Fruit fly (Drosophila melanogaster): ENCODE measurements around the gene Alp1.

DNA sequence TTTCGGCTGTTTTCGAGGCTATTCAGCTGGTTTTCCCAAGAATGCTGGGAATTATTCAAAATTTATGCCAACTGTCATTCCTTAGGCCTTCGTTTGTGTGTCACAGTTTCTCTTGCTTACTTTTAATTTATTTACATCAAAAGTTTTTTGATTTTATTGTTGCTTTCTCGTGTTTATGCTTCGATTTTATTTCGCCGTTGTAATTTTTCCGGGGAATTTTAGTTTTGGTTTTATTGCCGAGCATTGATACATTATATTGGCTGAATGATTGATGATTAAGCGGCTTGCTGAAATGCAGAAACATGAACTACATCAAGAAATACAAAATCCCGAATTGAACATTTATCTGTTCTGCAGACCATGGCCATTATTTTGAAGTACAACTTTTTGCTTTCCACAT is 46.5 kb downstream of the Alp1 start:
- no peak for TF ChIP-seq CG17328 (GFP tag; IDR thresholded peaks at IDR 0.05)
- TF ChIP-seq NC2β (GFP tag; optimal IDR thresholded peaks at IDR 0.05) = no peak
- no peak for TF ChIP-seq emc (GFP tag; optimal IDR thresholded peaks at IDR 0.05)
- TF ChIP-seq chif (GFP tag; optimal IDR thresholded peaks at IDR 0.05) = no peak
- TF ChIP-seq Hr78 (GFP tag; optimal IDR thresholded peaks at IDR 0.05) = no peak
- TF ChIP-seq Gug (GFP tag; IDR thresholded peaks at IDR 0.05) = no peak
- no peak for TF ChIP-seq MTF-1 (GFP tag; optimal IDR thresholded peaks at IDR 0.05; ENCODE audit: borderline replicate concordance)

All from whole organism, embryonic.